Worm (Caenorhabditis elegans): ENCODE data around the gene cal-4.

- TF ChIP-seq ama-1 (optimal IDR thresholded peaks at IDR 0.05) = no peak
- TF ChIP-seq ets-7 (tag; optimal IDR thresholded peaks at IDR 0.05) = no peak
- TF ChIP-seq scrt-1 (GFP tag; IDR thresholded peaks at IDR 0.05) = no peak
- no peak for TF ChIP-seq tbx-37 (GFP tag; conservative IDR thresholded peaks at IDR 0.05)
- no peak for TF ChIP-seq flt-1 (GFP tag; IDR thresholded peaks at IDR 0.05)
- no peak for TF ChIP-seq B0310.2 (tag; optimal IDR thresholded peaks at IDR 0.05)
- TF ChIP-seq hmg-4 (GFP tag; optimal IDR thresholded peaks at IDR 0.05) = no peak
Observed at ce11 chrIV:10554947-10555346, 33.7 kb downstream of the cal-4 start, which contains the start of gene zim-2.
